Worm (Caenorhabditis elegans) whole organism, L2 larva: Measurements from ENCODE around the gene AH6.3.
A peak's percentile ranks its signal among the peaks of the same experiment; 100 is the strongest.

Experiments used
- C34F6.9 ChIP-seq: fragments of 150-350 bp; optimal IDR thresholded peaks from 2 replicates; lab custom pipeline; 2014; ENCODE audit warnings: missing biosample characterization, missing genetic modification characterization
- F13H6.1 ChIP-seq: sonication (generic microtip); optimal IDR thresholded peaks from 2 replicates; lab custom pipeline; 2016; ENCODE audit warnings: missing genetic modification characterization, missing compliant biosample characterization
- R02D3.7 ChIP-seq: fragments of 150-350 bp; optimal IDR thresholded peaks from 2 replicates; lab custom pipeline; 2014; ENCODE audit warnings: missing biosample characterization, missing genetic modification characterization
- Y55F3AM.14 ChIP-seq: fragments of 200-800 bp; sonication (Bioruptor generic); optimal IDR thresholded peaks from 2 replicates; lab custom pipeline; 2018; ENCODE audit warnings: mild to moderate bottlenecking, missing genetic modification characterization, missing compliant biosample characterization
- alr-1 ChIP-seq: fragments of 150-350 bp; optimal IDR thresholded peaks from 2 replicates; lab custom pipeline; 2014; ENCODE audit warnings: missing biosample characterization, missing genetic modification characterization
- ama-1 ChIP-seq: fragments of 150-350 bp; optimal IDR thresholded peaks from 2 replicates; lab custom pipeline; 2018; ENCODE audit warnings: inconsistent platforms
- blmp-1 ChIP-seq: sonication (generic microtip); optimal IDR thresholded peaks from 2 replicates; lab custom pipeline; 2017; ENCODE audit warnings: missing genetic modification characterization, mild to moderate bottlenecking, missing compliant biosample characterization, antibody characterized with exemption, moderate library complexity; ENCODE audit not compliant: insufficient read depth
- ceh-16 ChIP-seq: fragments of 150-350 bp; optimal IDR thresholded peaks from 2 replicates; lab custom pipeline; 2014; ENCODE audit warnings: missing biosample characterization, missing genetic modification characterization
- ceh-82 ChIP-seq: fragments of 150-350 bp; optimal IDR thresholded peaks from 2 replicates; lab custom pipeline; 2014; ENCODE audit warnings: missing biosample characterization, missing genetic modification characterization
- crh-2 ChIP-seq: sonication (generic microtip); optimal IDR thresholded peaks from 2 replicates; lab custom pipeline; 2017; ENCODE audit warnings: missing biosample characterization, missing genetic modification characterization
- dmd-4 ChIP-seq: sonication (generic microtip); optimal IDR thresholded peaks from 2 replicates; lab custom pipeline; 2017; ENCODE audit warnings: missing biosample characterization, missing genetic modification characterization
- egl-27 ChIP-seq: sonication (generic microtip); optimal IDR thresholded peaks from 3 replicates; lab custom pipeline; 2017; ENCODE audit warnings: missing biosample characterization, missing genetic modification reagents, missing genetic modification characterization
- elt-1 ChIP-seq: fragments of 150-350 bp; optimal IDR thresholded peaks from 2 replicates; lab custom pipeline; 2014; ENCODE audit warnings: missing biosample characterization, missing genetic modification characterization
- elt-3 ChIP-seq: sonication (generic microtip); optimal IDR thresholded peaks from 2 replicates; lab custom pipeline; 2017; ENCODE audit warnings: missing biosample characterization, missing genetic modification characterization
- fos-1 ChIP-seq: fragments of 150-350 bp; optimal IDR thresholded peaks from 2 replicates; lab custom pipeline; 2014; ENCODE audit warnings: missing biosample characterization, missing genetic modification characterization
- gmeb-1 ChIP-seq: fragments of 150-350 bp; optimal IDR thresholded peaks from 2 replicates; lab custom pipeline; 2014; ENCODE audit warnings: missing biosample characterization, missing genetic modification characterization
- lin-13 ChIP-seq: fragments of 150-350 bp; optimal IDR thresholded peaks from 2 replicates; lab custom pipeline; 2014; ENCODE audit warnings: missing biosample characterization, missing genetic modification reagents, missing genetic modification characterization
- lin-39 ChIP-seq: fragments of 150-350 bp; optimal IDR thresholded peaks from 2 replicates; lab custom pipeline; 2014; ENCODE audit warnings: missing biosample characterization, missing genetic modification reagents, missing genetic modification characterization
- mdl-1 ChIP-seq, 2 experiments: fragments of 150-350 bp in 1 of 2; sonication (generic microtip) in 1 of 2; optimal IDR thresholded peaks; 2 replicates each; lab custom pipeline; 2017; ENCODE audit warnings: missing biosample characterization in 2 of 2, missing genetic modification characterization in 2 of 2
- nhr-11 ChIP-seq: fragments of 150-350 bp; optimal IDR thresholded peaks from 2 replicates; lab custom pipeline; 2014; ENCODE audit warnings: missing biosample characterization, missing genetic modification characterization
- nhr-129 ChIP-seq: fragments of 150-350 bp; optimal IDR thresholded peaks from 2 replicates; lab custom pipeline; 2014; ENCODE audit warnings: missing biosample characterization, missing genetic modification characterization
- nhr-237 ChIP-seq: fragments of 150-350 bp; optimal IDR thresholded peaks from 2 replicates; lab custom pipeline; 2014; ENCODE audit warnings: missing biosample characterization, missing genetic modification characterization
- nhr-25 ChIP-seq: fragments of 150-350 bp; sonication (generic microtip); optimal IDR thresholded peaks from 3 replicates; lab custom pipeline; 2014; ENCODE audit warnings: missing biosample characterization, missing genetic modification characterization
- nhr-6 ChIP-seq: fragments of 150-350 bp; optimal IDR thresholded peaks from 2 replicates; lab custom pipeline; 2014; ENCODE audit warnings: missing biosample characterization, missing genetic modification characterization
- nhr-77 ChIP-seq: fragments of 150-350 bp; optimal IDR thresholded peaks from 2 replicates; lab custom pipeline; 2014; ENCODE audit warnings: missing biosample characterization, missing genetic modification characterization
- sem-4 ChIP-seq: fragments of 150-350 bp; optimal IDR thresholded peaks from 2 replicates; lab custom pipeline; 2014; ENCODE audit warnings: missing biosample characterization, missing genetic modification reagents, missing genetic modification characterization
- skn-1 ChIP-seq: sonication (generic microtip); optimal IDR thresholded peaks from 2 replicates; lab custom pipeline; 2017; ENCODE audit warnings: missing biosample characterization, missing genetic modification characterization
- sma-3 ChIP-seq: sonication (generic microtip); optimal IDR thresholded peaks from 2 replicates; lab custom pipeline; 2016; ENCODE audit warnings: missing genetic modification reagents, missing genetic modification characterization, missing compliant biosample characterization
- sma-9 ChIP-seq, 2 experiments: fragments of 150-350 bp in 1 of 2; sonication (generic microtip) in 1 of 2; optimal IDR thresholded peaks; 2 replicates each; lab custom pipeline; 2014 to 2016; ENCODE audit warnings: missing genetic modification characterization in 2 of 2, mild to moderate bottlenecking in 1 of 2, missing biosample characterization in 1 of 2, missing compliant biosample characterization in 1 of 2, missing genetic modification reagents in 1 of 2, moderate library complexity in 1 of 2
- unc-55 ChIP-seq: fragments of 150-350 bp; sonication (generic microtip); optimal IDR thresholded peaks from 3 replicates; lab custom pipeline; 2014; ENCODE audit warnings: missing biosample characterization, missing genetic modification reagents, missing genetic modification characterization
- unc-62 ChIP-seq: fragments of 150-350 bp; optimal IDR thresholded peaks from 2 replicates; lab custom pipeline; 2014; ENCODE audit warnings: missing biosample characterization, missing genetic modification reagents, missing genetic modification characterization
- zag-1 ChIP-seq: fragments of 150-350 bp; optimal IDR thresholded peaks from 2 replicates; lab custom pipeline; 2014; ENCODE audit warnings: missing biosample characterization, missing genetic modification characterization
- ztf-1 ChIP-seq: fragments of 200-800 bp; sonication (Bioruptor generic); conservative IDR thresholded peaks from 2 replicates; pipeline ENCODE4 v1.3.6; 2022; ENCODE audit warnings: missing genetic modification characterization, missing compliant biosample characterization
- ztf-4 ChIP-seq: fragments of 150-350 bp; optimal IDR thresholded peaks from 2 replicates; lab custom pipeline; 2014; ENCODE audit warnings: missing biosample characterization, missing genetic modification characterization

AH6.3 gene

DNA sequence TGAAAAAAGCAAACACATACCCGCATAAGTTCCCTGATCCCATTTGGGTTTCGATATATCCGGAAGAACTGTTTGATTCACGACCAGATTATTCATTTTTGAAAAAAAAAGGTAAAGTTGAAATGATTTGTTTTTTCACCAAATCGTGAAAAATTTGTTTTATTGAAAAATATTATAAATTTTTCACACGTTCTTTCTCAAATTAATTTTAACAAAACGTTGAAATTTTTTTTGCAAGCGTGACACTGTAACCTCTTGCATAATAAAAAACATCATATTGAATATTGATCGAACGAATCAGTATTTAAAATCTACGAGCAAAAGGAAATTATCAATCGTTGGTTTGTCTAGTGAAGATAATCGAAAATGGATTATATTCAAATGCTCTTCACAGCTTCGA is at the start of gene AH6.3, which contains the start of gene sfxn-1.1:
TSS of gene AH6.3 (plus strand) at position 275 of the 400 bp plus-strand sequence.
TSS of gene sfxn-1.1 (minus strand) at position 101 of the 400 bp plus-strand sequence.
- TF ChIP-seq blmp-1 (tag; lab: Kevin White, UChicago) (no peak), nhr-11 (tag; lab: Kevin White, UChicago) (no peak), ztf-4 (tag; lab: Kevin White, UChicago) (no peak), dmd-4 (tag; lab: Kevin White, UChicago) (no peak)

DNA sequence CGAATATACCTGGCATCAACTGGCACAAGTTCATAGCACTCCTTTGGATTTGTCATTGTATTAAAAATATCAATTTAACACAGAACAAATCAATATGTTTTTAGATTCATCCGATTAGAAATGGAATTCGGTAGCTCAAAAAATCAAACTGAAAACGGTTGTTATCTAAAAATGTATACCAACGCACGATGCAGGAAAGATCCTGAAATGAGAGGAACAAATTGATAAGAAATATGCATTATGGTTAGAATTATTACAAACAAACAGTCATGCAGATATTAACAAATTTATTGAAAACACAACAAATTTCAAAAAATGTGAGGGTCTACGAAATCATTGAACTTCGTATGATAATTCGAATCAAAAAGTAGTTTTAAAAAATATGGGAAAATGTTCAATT is 48.8 kb upstream of the AH6.3 start, which contains the start of gene T19H5.6:
TSS of gene T19H5.6 (minus strand) at position 195 of the 400 bp plus-strand sequence.
- TF ChIP-seq nhr-25 (tag; lab: Kevin White, UChicago) (no peak), fos-1 (tag; lab: Kevin White, UChicago) (peak; percentile 59), elt-1 (no peak), zag-1 (tag; lab: Kevin White, UChicago) (no peak), skn-1 (tag; lab: Kevin White, UChicago) (no peak), unc-62 (GFP tag; lab: Kevin White, UChicago) (no peak)

DNA sequence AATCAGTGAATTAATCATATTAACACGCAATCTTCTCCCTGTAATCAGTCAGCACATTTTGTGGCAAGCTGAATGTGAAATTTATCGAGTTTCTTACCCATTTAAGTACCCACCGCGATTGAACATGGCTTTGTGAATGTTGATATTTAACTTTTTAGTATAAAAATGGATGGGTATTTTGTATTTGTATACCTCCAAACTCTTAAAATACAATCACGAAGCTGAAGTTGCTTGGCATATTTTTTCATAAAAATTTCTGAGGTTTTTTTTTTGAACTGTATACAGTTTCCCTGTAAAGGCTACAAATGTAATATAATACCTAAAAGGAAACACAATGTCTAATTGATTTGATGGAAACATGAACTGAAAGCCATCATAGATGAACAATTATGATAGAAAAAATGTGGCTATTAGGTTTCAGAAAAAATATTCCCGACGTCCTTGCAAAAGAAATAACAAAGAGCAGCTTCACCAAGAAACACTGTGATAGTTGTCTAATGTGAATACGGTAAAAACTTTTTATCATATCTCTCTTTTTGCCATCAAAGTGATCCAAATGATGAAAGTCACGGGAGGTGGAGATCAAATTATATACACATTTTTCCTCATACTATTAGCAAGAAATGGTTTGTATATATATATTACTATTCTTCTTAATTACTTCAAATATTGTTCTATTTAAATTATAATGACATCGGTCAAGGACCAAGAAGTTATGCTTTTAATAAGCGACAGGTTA is 44.3 kb upstream of the AH6.3 start, which contains the start of the genes chil-25 and chil-26:
TSS of gene chil-25 (minus strand) at position 101 of the 739 bp plus-strand sequence.
TSS of gene chil-26 (plus strand) at position 689 of the 739 bp plus-strand sequence.
- TF ChIP-seq ztf-1: no peak
- no peak for TF ChIP-seq R02D3.7 (tag; lab: Kevin White, UChicago)
- no peak for TF ChIP-seq F13H6.1
- no peak for TF ChIP-seq ama-1
- TF ChIP-seq zag-1 (tag; lab: Kevin White, UChicago): no peak

DNA sequence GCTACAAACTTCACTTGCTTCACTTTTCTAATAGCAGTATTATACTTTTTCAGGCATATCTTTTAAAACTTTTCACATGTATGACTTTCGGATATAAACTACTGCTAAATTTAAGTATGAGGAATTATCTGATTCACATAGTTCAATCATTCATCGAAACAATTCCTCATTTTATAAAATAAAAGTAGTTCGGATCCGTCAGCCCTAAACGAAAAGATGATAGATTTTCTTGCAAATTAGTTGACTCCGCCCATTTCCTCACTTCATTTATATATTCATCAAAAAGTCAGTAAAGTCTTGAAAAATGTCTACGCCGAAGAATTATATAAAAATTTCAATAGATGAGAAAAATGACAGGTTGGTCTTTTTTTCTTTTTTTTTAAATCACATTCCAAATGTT is 41.3 kb upstream of the AH6.3 start, which contains the start of gene chil-27:
TSS of gene chil-27 (plus strand) at position 301 of the 400 bp plus-strand sequence.
- TF ChIP-seq sem-4 (tag; lab: Kevin White, UChicago) (no peak), C34F6.9 (tag; lab: Kevin White, UChicago) (no peak)

DNA sequence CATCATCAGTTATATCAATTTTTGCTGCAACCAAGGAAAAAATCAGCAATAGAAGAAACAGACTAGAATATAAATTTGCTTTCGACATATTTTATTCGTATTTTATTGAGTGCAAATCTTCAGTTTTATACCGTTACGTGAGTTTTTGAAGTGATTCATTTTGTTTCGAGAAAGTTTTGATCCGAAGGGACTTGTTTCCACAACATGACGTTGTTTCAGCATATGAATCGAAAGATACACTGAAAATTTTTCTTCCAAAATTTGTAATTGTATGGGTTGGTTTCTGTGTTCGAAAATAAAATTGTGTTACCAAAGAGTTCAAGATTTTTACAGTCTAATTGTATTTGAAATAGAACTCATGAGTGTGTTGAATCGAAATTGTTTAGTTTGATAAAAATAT is 38.8 kb upstream of the AH6.3 start, which contains the start of gene T19H5.7:
TSS of gene T19H5.7 (minus strand) at position 101 of the 400 bp plus-strand sequence.
- TF ChIP-seq dmd-4 (tag; lab: Kevin White, UChicago) (no peak), nhr-77 (tag; lab: Kevin White, UChicago) (no peak), F13H6.1 (no peak), egl-27 (tag; lab: Kevin White, UChicago) (no peak), ceh-82 (no peak), crh-2 (tag; lab: Kevin White, UChicago) (no peak), alr-1 (tag; lab: Kevin White, UChicago) (no peak), unc-55 (GFP tag; lab: Kevin White, UChicago) (no peak), nhr-6 (tag; lab: Kevin White, UChicago) (no peak), elt-3 (tag; lab: Kevin White, UChicago) (no peak)

DNA sequence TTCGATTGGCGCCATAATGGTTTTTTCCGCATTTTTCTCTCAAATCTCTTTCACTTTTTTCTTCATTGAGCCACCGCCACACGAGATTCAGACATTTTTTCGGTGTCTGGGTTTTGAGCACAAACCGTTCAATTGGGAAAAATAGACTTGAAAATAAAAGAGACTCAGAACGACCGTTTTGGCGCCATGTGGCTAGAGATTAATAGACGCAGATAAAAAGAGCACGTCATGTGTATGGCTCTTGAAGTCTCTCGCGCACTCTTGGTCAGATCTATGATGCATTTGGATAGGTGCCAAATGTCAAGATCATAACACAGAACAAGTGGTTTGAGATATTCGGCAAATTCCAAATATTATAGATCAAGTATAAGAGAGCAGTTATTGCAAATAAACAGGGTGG is 37.4 kb upstream of the AH6.3 start:
- TF ChIP-seq nhr-129 (peak; percentile 27), C34F6.9 (tag; lab: Kevin White, UChicago) (no peak), sma-3 (GFP tag; lab: Kevin White, UChicago) (no peak), blmp-1 (tag; lab: Kevin White, UChicago) (no peak), nhr-25 (tag; lab: Kevin White, UChicago) (no peak), sma-9 (GFP tag; optimal IDR thresholded peaks at IDR 0.05; lab: Kevin White, UChicago) (peak; percentile 41), sma-9 (tag; optimal IDR thresholded peaks at IDR 0.05; lab: Kevin White, UChicago) (no peak), F13H6.1 (peak; percentile 50)

DNA sequence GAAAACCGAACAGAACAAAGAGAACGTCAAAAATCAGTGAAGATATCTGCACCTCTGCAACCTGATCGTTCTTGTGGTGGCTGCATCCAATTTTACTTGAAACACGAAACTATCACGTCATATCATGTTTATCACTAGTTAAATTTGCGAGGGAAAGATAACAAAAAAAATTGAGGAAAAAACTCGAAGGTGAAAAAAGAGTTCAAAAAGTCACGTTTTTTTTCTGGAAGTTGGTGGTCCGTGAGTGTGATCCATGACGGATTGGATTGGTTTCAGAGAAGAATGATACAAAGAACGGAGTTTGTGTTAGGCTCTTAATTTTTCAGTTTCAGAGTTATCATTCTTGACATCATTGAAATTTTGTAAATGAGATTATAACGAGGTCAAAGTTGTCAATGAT is 36.3 kb upstream of the AH6.3 start:
- no peak for TF ChIP-seq nhr-237
- TF ChIP-seq alr-1 (tag; lab: Kevin White, UChicago): no peak
- TF ChIP-seq unc-55 (GFP tag; lab: Kevin White, UChicago): no peak
- TF ChIP-seq ztf-4 (tag; lab: Kevin White, UChicago): no peak
- TF ChIP-seq mdl-1 (tag; optimal IDR thresholded peaks at IDR 0.05; lab: Kevin White, UChicago): no peak
- TF ChIP-seq dmd-4 (tag; lab: Kevin White, UChicago): no peak
- no peak for TF ChIP-seq ceh-82
- no peak for TF ChIP-seq gmeb-1 (tag; lab: Kevin White, UChicago)
- TF ChIP-seq lin-13: no peak
- no peak for TF ChIP-seq skn-1 (tag; lab: Kevin White, UChicago)
- TF ChIP-seq lin-39 (tag; lab: Kevin White, UChicago): no peak
- TF ChIP-seq R02D3.7 (tag; lab: Kevin White, UChicago): no peak
- TF ChIP-seq ceh-16 (tag; lab: Kevin White, UChicago): no peak
- no peak for TF ChIP-seq Y55F3AM.14
- no peak for TF ChIP-seq nhr-77 (tag; lab: Kevin White, UChicago)
